Worm (Caenorhabditis elegans): ENCODE data around the gene H40L08.3.

Gene H40L08.3

ce11 chrX:15077597-15078261 lies 1.8 kb upstream of the H40L08.3 start, which contains the start of the genes H40L08.8, H40L08.2 and H40L08.7:
Gene H40L08.8 (minus strand): TSS chrX:15077633.
Gene H40L08.2 (minus strand): TSS chrX:15077744.
Gene H40L08.7 (minus strand): TSS chrX:15077744.
- TF ChIP-seq fos-1 (tag; optimal IDR thresholded peaks at IDR 0.05) (no peak), elt-3 (tag; optimal IDR thresholded peaks at IDR 0.05) (peak in 1 of 3 experiments; percentile 43), nhr-43 (tag; optimal IDR thresholded peaks at IDR 0.05; ENCODE audit: poor library complexity, severe bottlenecking) (peak; percentile 61), ceh-28 (tag; optimal IDR thresholded peaks at IDR 0.05) (peak; percentile 6), nhr-23 (tag; optimal IDR thresholded peaks at IDR 0.05) (peak; percentile 79), lin-39 (tag; optimal IDR thresholded peaks at IDR 0.05) (peak; percentile 0), ama-1 (optimal IDR thresholded peaks at IDR 0.05) (peak; percentile 90), elt-1 (tag; optimal IDR thresholded peaks at IDR 0.05) (peak; percentile 30), nhr-76 (tag; optimal IDR thresholded peaks at IDR 0.05) (no peak), snpc-4 (tag; optimal IDR thresholded peaks at IDR 0.05) (peak; percentile 5), ZK546.5 (tag; optimal IDR thresholded peaks at IDR 0.05) (no peak), nhr-25 (tag; optimal IDR thresholded peaks at IDR 0.05) (peak; percentile 77)

ce11 chrX:15076909-15077308 lies 1.0 kb upstream of the H40L08.3 start:
- peak; percentile 75 for TF ChIP-seq ama-1 (optimal IDR thresholded peaks at IDR 0.05)
- peak in 1 of 3 experiments; percentile 64 for TF ChIP-seq elt-3 (tag; optimal IDR thresholded peaks at IDR 0.05)
- no peak for TF ChIP-seq elt-2 (tag; optimal IDR thresholded peaks at IDR 0.05)

ce11 chrX:15075170-15075569 lies 722 bp downstream of the H40L08.3 start:
- TF ChIP-seq zag-1 (tag; optimal IDR thresholded peaks at IDR 0.05) = no peak
- no peak for TF ChIP-seq fkh-2 (tag; optimal IDR thresholded peaks at IDR 0.05)
- no peak for TF ChIP-seq nhr-23 (tag; optimal IDR thresholded peaks at IDR 0.05)
- no peak for TF ChIP-seq nhr-237 (tag; optimal IDR thresholded peaks at IDR 0.05)
- no peak for TF ChIP-seq ztf-11 (tag; optimal IDR thresholded peaks at IDR 0.05)
- no peak for TF ChIP-seq mdl-1 (tag; optimal IDR thresholded peaks at IDR 0.05)
- no peak for TF ChIP-seq elt-3 (tag; optimal IDR thresholded peaks at IDR 0.05)
- TF ChIP-seq ztf-4 (tag; optimal IDR thresholded peaks at IDR 0.05) = no peak
- TF ChIP-seq nhr-43 (tag; optimal IDR thresholded peaks at IDR 0.05; ENCODE audit: poor library complexity, severe bottlenecking) = no peak
- no peak for TF ChIP-seq daf-12 (tag; optimal IDR thresholded peaks at IDR 0.05)
- no peak for TF ChIP-seq ceh-9 (tag; optimal IDR thresholded peaks at IDR 0.05)

- TF ChIP-seq snpc-4 (tag; optimal IDR thresholded peaks at IDR 0.05) (peak; percentile 2), ceh-16 (tag; optimal IDR thresholded peaks at IDR 0.05) (no peak)
Observed at ce11 chrX:15073479-15073878, 2.4 kb downstream of the H40L08.3 start.

- TF ChIP-seq nhr-12 (tag; optimal IDR thresholded peaks at IDR 0.05) = no peak
- TF ChIP-seq ceh-9 (tag; optimal IDR thresholded peaks at IDR 0.05) = no peak
- peak; percentile 52 for TF ChIP-seq nhr-43 (tag; optimal IDR thresholded peaks at IDR 0.05; ENCODE audit: poor library complexity, severe bottlenecking)
- no peak for TF ChIP-seq ztf-11 (tag; optimal IDR thresholded peaks at IDR 0.05)
- TF ChIP-seq nhr-23 (tag; optimal IDR thresholded peaks at IDR 0.05) = peak; percentile 65
- no peak for TF ChIP-seq nhr-76 (tag; optimal IDR thresholded peaks at IDR 0.05)
- no peak for TF ChIP-seq daf-12 (tag; optimal IDR thresholded peaks at IDR 0.05)
- no peak for TF ChIP-seq fkh-2 (tag; optimal IDR thresholded peaks at IDR 0.05)
- TF ChIP-seq ceh-28 (tag; optimal IDR thresholded peaks at IDR 0.05) = peak; percentile 69
- no peak for TF ChIP-seq ceh-82 (tag; optimal IDR thresholded peaks at IDR 0.05)
- no peak for TF ChIP-seq nhr-77 (tag; optimal IDR thresholded peaks at IDR 0.05)
- no peak for TF ChIP-seq elt-2 (tag; optimal IDR thresholded peaks at IDR 0.05)
- no peak for TF ChIP-seq jun-1 (tag; optimal IDR thresholded peaks at IDR 0.05)
- TF ChIP-seq skn-1 (tag; optimal IDR thresholded peaks at IDR 0.05) = no peak
- TF ChIP-seq pha-4 (tag; optimal IDR thresholded peaks at IDR 0.05) = no peak
- TF ChIP-seq nhr-25 (tag; optimal IDR thresholded peaks at IDR 0.05) = peak; percentile 60
- TF ChIP-seq sea-2 (GFP tag; optimal IDR thresholded peaks at IDR 0.05) = no peak
- TF ChIP-seq zag-1 (tag; optimal IDR thresholded peaks at IDR 0.05) = no peak
- TF ChIP-seq hmg-11 (tag; optimal IDR thresholded peaks at IDR 0.05) = no peak
- TF ChIP-seq aly-2 (tag; optimal IDR thresholded peaks at IDR 0.05) = no peak
- no peak for TF ChIP-seq elt-1 (tag; optimal IDR thresholded peaks at IDR 0.05)
- TF ChIP-seq snpc-4 (tag; optimal IDR thresholded peaks at IDR 0.05) = no peak
- no peak for TF ChIP-seq ZK546.5 (tag; optimal IDR thresholded peaks at IDR 0.05)
- TF ChIP-seq tbx-2 (tag; optimal IDR thresholded peaks at IDR 0.05) = no peak
- no peak for TF ChIP-seq mml-1 (tag; optimal IDR thresholded peaks at IDR 0.05)
- TF ChIP-seq fkh-10 (GFP tag; optimal IDR thresholded peaks at IDR 0.05) = no peak
- no peak for TF ChIP-seq eor-1 (tag; optimal IDR thresholded peaks at IDR 0.05)
Observed at ce11 chrX:15072877-15073276, 3.0 kb downstream of the H40L08.3 start.

Measured in whole organism, L3 larva.